Fruit fly (Drosophila melanogaster): ENCODE results near the gene CG10559.

dm6 chr3R:25310843-25311242 lies 5.1 kb downstream of the CG10559 start, which contains the start of gene CG31099:
- TF ChIP-seq Dfd (GFP tag; optimal IDR thresholded peaks at IDR 0.05) (no peak), Hr78 (GFP tag; optimal IDR thresholded peaks at IDR 0.05) (no peak), Mio (GFP tag; optimal IDR thresholded peaks at IDR 0.05) (no peak), Sp1 (GFP tag; optimal IDR thresholded peaks at IDR 0.05) (no peak), lola (GFP tag; optimal IDR thresholded peaks at IDR 0.05) (no peak), fru (GFP tag; optimal IDR thresholded peaks at IDR 0.05) (no peak), psq (GFP tag; optimal IDR thresholded peaks at IDR 0.05) (no peak), CG32264 (GFP tag; optimal IDR thresholded peaks at IDR 0.05) (no peak), Myc (optimal IDR thresholded peaks at IDR 0.05) (no peak)

Measured in whole organism, wandering third instar larva.